Fruit fly (Drosophila melanogaster) whole organism, embryonic: Measurements from ENCODE around the gene CG32295.

Source experiments
- BEAF-32 ChIP-seq: fragments of 200-800 bp; sonication (Bioruptor generic); optimal IDR thresholded peaks from 3 replicates; lab custom pipeline; 2017; ENCODE audit warnings: missing biosample characterization, missing genetic modification characterization, mild to moderate bottlenecking, moderate library complexity, missing genetic modification reagents
- CG10565 ChIP-seq: fragments of 200-800 bp; sonication (Bioruptor generic); optimal IDR thresholded peaks from 3 replicates; lab custom pipeline; 2016; ENCODE audit warnings: missing biosample characterization, mild to moderate bottlenecking, missing genetic modification characterization
- CG10959 ChIP-seq: fragments of 200-800 bp; sonication (Bioruptor generic); IDR thresholded peaks from 2 replicates; pipeline ENCODE4 v1.3.6; 2022; ENCODE audit warnings: missing biosample characterization, missing genetic modification characterization
- CG10979 ChIP-seq: fragments of 200-800 bp; sonication (Bioruptor generic); optimal IDR thresholded peaks from 2 replicates; lab custom pipeline; 2018; ENCODE audit warnings: missing biosample characterization, mild to moderate bottlenecking, missing genetic modification characterization, moderate library complexity
- CG14667 ChIP-seq: fragments of 200-800 bp; sonication (Bioruptor generic); IDR thresholded peaks from 2 replicates; pipeline ENCODE4 v1.3.6; 2022; ENCODE audit warnings: missing biosample characterization, missing genetic modification characterization
- CG14860 ChIP-seq: fragments of 200-800 bp; sonication (Bioruptor generic); IDR thresholded peaks from 3 replicates; pipeline ENCODE4 v1.3.6; 2022; ENCODE audit warnings: missing biosample characterization, missing genetic modification characterization; ENCODE audit not compliant: partially characterized antibody
- CG1647 ChIP-seq: fragments of 200-800 bp; sonication (Bioruptor generic); optimal IDR thresholded peaks from 3 replicates; lab custom pipeline; 2016; ENCODE audit warnings: missing biosample characterization, missing genetic modification characterization
- CG1792 ChIP-seq: fragments of 200-800 bp; sonication (Bioruptor generic); optimal IDR thresholded peaks from 2 replicates; lab custom pipeline; 2016; ENCODE audit warnings: missing biosample characterization, missing genetic modification characterization
- CG32772 ChIP-seq: fragments of 200-800 bp; sonication (Bioruptor generic); IDR thresholded peaks from 2 replicates; pipeline ENCODE4 v1.3.6; 2022; ENCODE audit warnings: missing biosample characterization, missing genetic modification characterization
- CG3281 ChIP-seq: fragments of 200-800 bp; sonication (Bioruptor generic); optimal IDR thresholded peaks from 3 replicates; lab custom pipeline; 2017; ENCODE audit warnings: missing biosample characterization, mild to moderate bottlenecking, missing genetic modification characterization
- CG4404 ChIP-seq: fragments of 200-800 bp; sonication (Bioruptor generic); IDR thresholded peaks from 2 replicates; pipeline ENCODE4 v1.3.6; 2022; ENCODE audit warnings: missing biosample characterization, missing genetic modification characterization
- CG5245 ChIP-seq: fragments of 200-800 bp; sonication (Bioruptor generic); optimal IDR thresholded peaks from 3 replicates; lab custom pipeline; 2016; ENCODE audit warnings: missing biosample characterization, missing genetic modification characterization
- CG6654 ChIP-seq: fragments of 200-800 bp; sonication (Bioruptor generic); optimal IDR thresholded peaks from 2 replicates; lab custom pipeline; 2017; ENCODE audit warnings: missing biosample characterization, mild to moderate bottlenecking, missing genetic modification characterization
- CG6683 ChIP-seq: fragments of 200-800 bp; sonication (Bioruptor generic); optimal IDR thresholded peaks from 2 replicates; lab custom pipeline; 2017; ENCODE audit warnings: missing biosample characterization, mild to moderate bottlenecking, missing genetic modification characterization, missing genetic modification reagents
- CG7928 ChIP-seq: fragments of 200-800 bp; sonication (Bioruptor generic); optimal IDR thresholded peaks from 2 replicates; lab custom pipeline; 2017; ENCODE audit warnings: missing biosample characterization, mild to moderate bottlenecking, missing genetic modification characterization
- CG7987 ChIP-seq: fragments of 200-800 bp; sonication (Bioruptor generic); optimal IDR thresholded peaks from 2 replicates; lab custom pipeline; 2018; ENCODE audit warnings: missing biosample characterization, mild to moderate bottlenecking, missing genetic modification characterization, moderate library complexity
- Chrac-16 ChIP-seq: fragments of 200-800 bp; sonication (Bioruptor generic); optimal IDR thresholded peaks from 3 replicates; lab custom pipeline; 2016; ENCODE audit warnings: missing biosample characterization, missing genetic modification characterization
- Dip2 ChIP-seq: fragments of 200-800 bp; sonication (Bioruptor generic); IDR thresholded peaks from 2 replicates; pipeline ENCODE4 v1.3.6; 2022; ENCODE audit warnings: missing biosample characterization, missing genetic modification characterization
- Dip3 ChIP-seq: fragments of 200-800 bp; sonication (Bioruptor generic); optimal IDR thresholded peaks from 3 replicates; lab custom pipeline; 2016; ENCODE audit warnings: missing biosample characterization, missing genetic modification characterization
- Dref ChIP-seq: fragments of 200-800 bp; sonication (Bioruptor generic); IDR thresholded peaks from 2 replicates; pipeline ENCODE4 v1.3.6; 2022; ENCODE audit warnings: missing biosample characterization, missing genetic modification characterization
- Gsc ChIP-seq: fragments of 200-800 bp; sonication (Bioruptor generic); IDR thresholded peaks from 2 replicates; pipeline ENCODE4 v1.3.6; 2022; ENCODE audit warnings: missing biosample characterization, missing genetic modification characterization
- Gug ChIP-seq: fragments of 200-800 bp; sonication (Bioruptor generic); IDR thresholded peaks from 4 replicates; pipeline ENCODE4 v1.3.6; 2022; ENCODE audit warnings: missing biosample characterization, missing genetic modification characterization
- Hr78 ChIP-seq, 2 experiments: fragments of 200-800 bp in 1 of 2; fragments of >200 bp in 1 of 2; sonication (Bioruptor generic) in 1 of 2; optimal IDR thresholded peaks; 2 replicates each; lab custom pipeline; 2017 to 2019; ENCODE audit warnings: missing biosample characterization in 2 of 2, missing genetic modification characterization in 2 of 2, mild to moderate bottlenecking in 1 of 2, moderate library complexity in 1 of 2
- Med ChIP-seq: fragments of 200-800 bp; sonication (Bioruptor generic); peaks from one replicate; lab custom pipeline; 2016; ENCODE audit warnings: missing biosample characterization, missing genetic modification characterization, mild to moderate bottlenecking, inconsistent platforms, moderate library complexity
- Mrtf ChIP-seq: fragments of 200-800 bp; sonication (Bioruptor generic); IDR thresholded peaks from 3 replicates; pipeline ENCODE4 v1.3.6; 2022; ENCODE audit warnings: missing biosample characterization, missing genetic modification characterization
- NC2β ChIP-seq: fragments of 200-800 bp; sonication (Bioruptor generic); optimal IDR thresholded peaks from 2 replicates; lab custom pipeline; 2016; ENCODE audit warnings: missing biosample characterization, missing genetic modification characterization
- NK7.1 ChIP-seq: fragments of 200-800 bp; sonication (Bioruptor generic); optimal IDR thresholded peaks from 3 replicates; lab custom pipeline; 2016; ENCODE audit warnings: missing biosample characterization, missing genetic modification characterization
- Scr ChIP-seq: fragments of 200-800 bp; sonication (Bioruptor generic); IDR thresholded peaks from 2 replicates; pipeline ENCODE4 v1.3.6; 2022; ENCODE audit warnings: missing biosample characterization, missing genetic modification characterization; ENCODE audit not compliant: partially characterized antibody
- bab2 ChIP-seq: fragments of 200-800 bp; sonication (Bioruptor generic); optimal IDR thresholded peaks from 2 replicates; lab custom pipeline; 2016; ENCODE audit warnings: missing biosample characterization, missing genetic modification characterization
- br ChIP-seq: fragments of >200 bp; optimal IDR thresholded peaks from 2 replicates; lab custom pipeline; 2017
- cas ChIP-seq: fragments of 200-800 bp; sonication (Bioruptor generic); IDR thresholded peaks from 2 replicates; pipeline ENCODE4 v1.3.6; 2022; ENCODE audit warnings: missing biosample characterization, missing genetic modification characterization
- dan ChIP-seq: fragments of 200-800 bp; sonication (Bioruptor generic); IDR thresholded peaks from 2 replicates; pipeline ENCODE4 v1.3.6; 2022; ENCODE audit warnings: missing biosample characterization, missing genetic modification characterization
- disco-r ChIP-seq: fragments of 200-800 bp; sonication (Bioruptor generic); optimal IDR thresholded peaks from 2 replicates; lab custom pipeline; 2016; ENCODE audit warnings: missing biosample characterization, missing genetic modification characterization
- esg ChIP-seq: fragments of 200-800 bp; sonication (Bioruptor generic); conservative IDR thresholded peaks from 2 replicates; pipeline ENCODE4 v1.3.6; 2022; ENCODE audit warnings: missing biosample characterization, missing genetic modification characterization
- eve ChIP-seq, 2 experiments: fragments of >200 bp; optimal IDR thresholded peaks; 2 replicates each; lab custom pipeline; 2017; ENCODE audit warnings: missing biosample characterization in 2 of 2, missing genetic modification characterization in 2 of 2
- fd3F ChIP-seq: fragments of 200-800 bp; sonication (Bioruptor generic); optimal IDR thresholded peaks from 2 replicates; lab custom pipeline; 2018; ENCODE audit warnings: missing biosample characterization, mild to moderate bottlenecking, missing genetic modification characterization, moderate library complexity
- gce ChIP-seq: fragments of 200-800 bp; sonication (Bioruptor generic); IDR thresholded peaks from 3 replicates; pipeline ENCODE4 v1.3.6; 2022; ENCODE audit warnings: missing biosample characterization, missing genetic modification characterization
- hb ChIP-seq: fragments of 200-800 bp; sonication (Bioruptor generic); IDR thresholded peaks from 3 replicates; pipeline ENCODE4 v1.3.6; 2022; ENCODE audit warnings: missing biosample characterization, missing genetic modification characterization; ENCODE audit not compliant: partially characterized antibody
- hbn ChIP-seq: fragments of 200-800 bp; sonication (Bioruptor generic); IDR thresholded peaks from 2 replicates; pipeline ENCODE4 v1.3.6; 2022; ENCODE audit warnings: missing biosample characterization, missing genetic modification characterization; ENCODE audit not compliant: partially characterized antibody
- lola ChIP-seq, 3 experiments: fragments of >200 bp in 2 of 3; fragments of 200-800 bp in 1 of 3; sonication (Bioruptor generic) in 1 of 3; optimal IDR thresholded peaks; 2 replicates each; lab custom pipeline; 2017 to 2019; ENCODE audit warnings: missing biosample characterization in 3 of 3, missing genetic modification characterization in 3 of 3, mild to moderate bottlenecking in 1 of 3, moderate library complexity in 1 of 3
- mam ChIP-seq: fragments of 200-800 bp; sonication (Bioruptor generic); optimal IDR thresholded peaks from 3 replicates; lab custom pipeline; 2016; ENCODE audit warnings: missing biosample characterization, missing genetic modification characterization
- onecut ChIP-seq: fragments of 200-800 bp; sonication (Bioruptor generic); IDR thresholded peaks from 2 replicates; pipeline ENCODE4 v1.3.6; 2022; ENCODE audit warnings: missing biosample characterization, missing genetic modification characterization
- pb ChIP-seq: fragments of 200-800 bp; sonication (Bioruptor generic); optimal IDR thresholded peaks from 3 replicates; lab custom pipeline; 2016; ENCODE audit warnings: missing biosample characterization, missing genetic modification characterization
- ranshi ChIP-seq: fragments of 200-800 bp; sonication (Bioruptor generic); IDR thresholded peaks from 2 replicates; pipeline ENCODE4 v1.3.6; 2022; ENCODE audit warnings: missing biosample characterization, missing genetic modification characterization
- row ChIP-seq: fragments of 200-800 bp; sonication (Bioruptor generic); IDR thresholded peaks from 3 replicates; pipeline ENCODE4 v1.3.6; 2022; ENCODE audit warnings: missing biosample characterization, missing genetic modification characterization
- run ChIP-seq: fragments of 200-800 bp; sonication (Bioruptor generic); optimal IDR thresholded peaks from 3 replicates; lab custom pipeline; 2018; ENCODE audit warnings: missing biosample characterization, mild to moderate bottlenecking, missing genetic modification characterization
- sim ChIP-seq: fragments of 200-800 bp; sonication (Bioruptor generic); IDR thresholded peaks from 2 replicates; pipeline ENCODE4 v1.3.6; 2022; ENCODE audit warnings: missing biosample characterization, missing genetic modification characterization
- so ChIP-seq: fragments of 200-800 bp; sonication (Bioruptor generic); IDR thresholded peaks from 3 replicates; pipeline ENCODE4 v1.3.6; 2022; ENCODE audit warnings: missing biosample characterization, missing genetic modification characterization
- tin ChIP-seq: fragments of 200-800 bp; sonication (Bioruptor generic); optimal IDR thresholded peaks from 3 replicates; lab custom pipeline; 2016; ENCODE audit warnings: missing biosample characterization, missing genetic modification characterization
- wek ChIP-seq: fragments of 200-800 bp; sonication (Bioruptor generic); optimal IDR thresholded peaks from 3 replicates; lab custom pipeline; 2018; ENCODE audit warnings: missing biosample characterization, mild to moderate bottlenecking, missing genetic modification characterization, moderate library complexity

CG32295 gene

DNA sequence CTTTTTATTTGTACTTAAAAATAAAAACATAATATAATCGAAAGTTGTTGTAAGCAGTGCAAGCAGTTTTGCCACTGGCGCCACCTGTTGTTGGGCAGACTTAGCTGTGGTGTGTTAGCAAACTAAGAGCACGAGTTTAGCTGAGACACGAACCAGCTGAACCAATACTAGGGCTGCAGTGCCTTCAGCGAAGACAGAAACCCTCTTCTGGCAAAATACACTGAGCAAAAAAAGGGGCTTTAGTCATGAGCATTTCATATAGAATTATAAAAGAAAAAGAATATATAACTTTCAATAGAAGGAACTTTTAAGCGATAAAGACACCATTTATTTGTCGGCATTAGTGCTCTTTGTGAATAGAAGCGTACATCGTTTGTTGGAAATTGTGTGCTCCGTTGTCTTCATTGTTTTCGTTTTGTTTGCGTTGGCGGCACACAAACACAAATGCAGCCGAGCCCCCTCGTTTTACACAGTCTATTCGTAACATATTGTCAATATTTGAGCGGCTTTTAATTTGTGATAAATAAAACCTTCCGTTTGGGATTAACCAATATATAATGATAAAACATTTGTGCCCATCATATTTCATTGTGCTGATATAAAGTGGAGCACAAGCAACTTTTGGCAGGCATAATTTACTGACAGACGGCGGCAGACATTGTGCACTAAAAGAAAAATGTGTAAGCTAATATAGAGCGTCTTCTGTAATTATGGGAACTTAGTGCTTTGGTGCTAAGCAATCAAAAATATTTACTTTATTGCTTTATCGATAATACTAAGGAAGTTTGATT, 4.8 kb upstream of the CG32295 start (continued):
- TF ChIP-seq Dref (peak; percentile 42), NC2β (GFP tag; lab: Kevin White, UChicago) (peak; percentile 14), eve (GFP tag; optimal IDR thresholded peaks at IDR 0.05; lab: Kevin White, UChicago) (peak in 1 of 2 experiments; percentile 86), CG32772 (GFP tag; lab: Robert Waterston, UW) (peak; percentile 68), CG6654 (peak; percentile 26), CG4404 (GFP tag; lab: Robert Waterston, UW) (peak; percentile 45; the same call in 1 of the 2 replicates), Dip3 (GFP tag; lab: Kevin White, UChicago) (peak; percentile 11), CG14860 (GFP tag; lab: Robert Waterston, UW) (no peak), wek (GFP tag; lab: Kevin White, UChicago) (peak; percentile 83), bab2 (GFP tag; lab: Kevin White, UChicago) (peak; percentile 41), Gug (GFP tag; lab: Robert Waterston, UW) (peak; percentile 74), tin (GFP tag; lab: Kevin White, UChicago) (peak; percentile 66), mam (peak; percentile 73), CG3281 (GFP tag; lab: Kevin White, UChicago) (peak; percentile 72), Chrac-16 (GFP tag; lab: Kevin White, UChicago) (peak; percentile 64), Med (peak; percentile 96), Mrtf (GFP tag; lab: Robert Waterston, UW) (peak; percentile 77), row (GFP tag; lab: Robert Waterston, UW) (peak; percentile 46), CG10565 (GFP tag; lab: Kevin White, UChicago) (no peak), CG10959 (no peak; the same call in none of the 2 replicates), gce (GFP tag; lab: Robert Waterston, UW) (peak; percentile 72; the same call in 1 of the 3 replicates), CG5245 (peak; percentile 72), CG1792 (GFP tag; lab: Kevin White, UChicago) (no peak), run (tag; lab: Kevin White, UChicago) (peak; percentile 58), BEAF-32 (GFP tag; lab: Kevin White, UChicago) (peak; percentile 30), CG7987 (peak; percentile 21), CG6683 (GFP tag; lab: Kevin White, UChicago) (peak; percentile 44), esg (peak; percentile 59), CG1647 (GFP tag; lab: Kevin White, UChicago) (peak; percentile 52), Hr78 (GFP tag; optimal IDR thresholded peaks at IDR 0.05; lab: Kevin White, UChicago) (no peak), pb (GFP tag; lab: Kevin White, UChicago) (no peak), sim (peak; percentile 66; the same call in 1 of the 2 replicates), onecut (GFP tag; lab: Robert Waterston, UW) (peak; percentile 5), hb (GFP tag; lab: Robert Waterston, UW) (no peak), NK7.1 (GFP tag; lab: Kevin White, UChicago) (no peak), Dip2 (GFP tag; lab: Robert Waterston, UW) (peak; percentile 86), br (no peak), CG14667 (GFP tag; lab: Robert Waterston, UW) (peak; percentile 57), fd3F (GFP tag; lab: Kevin White, UChicago) (peak; percentile 23), hbn (GFP tag; lab: Robert Waterston, UW) (no peak), dan (no peak), ranshi (GFP tag; lab: Robert Waterston, UW) (peak; percentile 84), disco-r (peak; percentile 23), Gsc (GFP tag; lab: Robert Waterston, UW) (no peak), lola (GFP tag; optimal IDR thresholded peaks at IDR 0.05; lab: Kevin White, UChicago) (peak in 1 of 3 experiments; percentile 79), Scr (GFP tag; lab: Robert Waterston, UW) (peak; percentile 26), CG7928 (GFP tag; lab: Kevin White, UChicago) (peak; percentile 94), CG10979 (tag; lab: Kevin White, UChicago) (peak; percentile 63), cas (peak; percentile 75), so (peak; percentile 79)
